Worm (Caenorhabditis elegans): ENCODE results near the gene trpp-12.

The trpp-12 gene

DNA sequence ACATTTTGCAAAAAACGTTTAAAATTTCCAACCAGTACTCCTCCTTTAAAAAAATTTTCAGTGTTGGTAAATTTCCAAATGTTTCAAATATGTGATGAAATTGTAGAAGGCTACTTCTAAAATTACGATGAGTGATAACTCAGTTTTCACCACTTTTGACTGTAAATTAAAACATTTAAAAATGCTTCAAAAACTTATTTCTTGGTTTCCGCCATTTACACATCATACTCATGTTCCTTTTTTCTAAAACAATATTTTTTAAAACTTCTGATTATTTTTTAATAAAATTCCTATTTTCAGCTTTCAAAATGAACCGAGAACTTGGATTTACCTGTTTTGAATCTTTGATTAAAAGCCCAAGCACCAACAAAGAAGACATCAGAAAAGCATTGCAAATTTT is 5.8 kb upstream of the trpp-12 start, which contains the start of gene C43H6.4:
Gene C43H6.4, plus strand, starts transcription at position 301 of the 400 bp plus-strand sequence.
- TF ChIP-seq F13H6.1 (tag; optimal IDR thresholded peaks at IDR 0.05), result no peak
- no peak for TF ChIP-seq nhr-10 (tag; optimal IDR thresholded peaks at IDR 0.05)
- TF ChIP-seq lin-39 (tag; optimal IDR thresholded peaks at IDR 0.05), result no peak
- TF ChIP-seq R02D3.7 (tag; optimal IDR thresholded peaks at IDR 0.05), result no peak
- no peak for TF ChIP-seq blmp-1 (tag; optimal IDR thresholded peaks at IDR 0.05; ENCODE audit: insufficient read depth)
- no peak for TF ChIP-seq fos-1 (tag; optimal IDR thresholded peaks at IDR 0.05)
- no peak for TF ChIP-seq alr-1 (tag; optimal IDR thresholded peaks at IDR 0.05)
- TF ChIP-seq lin-11 (tag; optimal IDR thresholded peaks at IDR 0.05), result no peak
- no peak for TF ChIP-seq crh-2 (tag; optimal IDR thresholded peaks at IDR 0.05)
- TF ChIP-seq nhr-21 (tag; optimal IDR thresholded peaks at IDR 0.05), result no peak
- TF ChIP-seq nhr-12 (tag; optimal IDR thresholded peaks at IDR 0.05), result no peak
- no peak for TF ChIP-seq nhr-237 (tag; optimal IDR thresholded peaks at IDR 0.05)
- no peak for TF ChIP-seq ceh-16 (tag; optimal IDR thresholded peaks at IDR 0.05)
- TF ChIP-seq nhr-129 (tag; optimal IDR thresholded peaks at IDR 0.05), result no peak
- TF ChIP-seq mbf-1 (tag; optimal IDR thresholded peaks at IDR 0.05), result no peak
- TF ChIP-seq nhr-23 (tag; optimal IDR thresholded peaks at IDR 0.05), result no peak

DNA sequence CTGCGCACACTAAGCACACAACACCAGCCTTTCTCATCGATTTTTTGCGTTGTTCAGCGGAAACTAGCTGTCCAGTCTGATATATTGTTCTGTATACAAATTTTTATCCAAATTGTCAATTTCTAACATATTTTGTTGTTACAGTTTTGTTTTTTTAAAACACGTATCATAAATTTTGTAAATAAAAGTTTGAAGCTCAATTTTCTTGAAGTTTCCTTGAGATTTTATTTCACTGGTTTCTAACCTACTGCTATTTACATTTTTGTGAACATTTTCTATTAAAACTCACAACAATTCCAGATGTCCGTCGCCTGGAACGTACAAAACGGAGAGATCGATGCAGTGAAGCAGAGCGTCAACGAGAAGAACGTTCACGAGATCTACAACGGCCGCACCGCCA is 2.3 kb upstream of the trpp-12 start, which contains the start of gene mtpn-1:
Gene mtpn-1, plus strand, starts transcription at position 301 of the 400 bp plus-strand sequence.
- TF ChIP-seq unc-55 (GFP tag; optimal IDR thresholded peaks at IDR 0.05) (no peak), Y55F3AM.14 (GFP tag; optimal IDR thresholded peaks at IDR 0.05) (no peak), nhr-129 (tag; optimal IDR thresholded peaks at IDR 0.05) (no peak), sma-9 (GFP tag; optimal IDR thresholded peaks at IDR 0.05) (no peak), sma-9 (tag; optimal IDR thresholded peaks at IDR 0.05) (no peak), lin-11 (tag; optimal IDR thresholded peaks at IDR 0.05) (no peak), elt-3 (tag; optimal IDR thresholded peaks at IDR 0.05) (no peak), ceh-82 (tag; optimal IDR thresholded peaks at IDR 0.05) (no peak), nhr-6 (tag; optimal IDR thresholded peaks at IDR 0.05) (no peak), ztf-4 (tag; optimal IDR thresholded peaks at IDR 0.05) (no peak), dmd-4 (tag; optimal IDR thresholded peaks at IDR 0.05) (no peak), fos-1 (tag; optimal IDR thresholded peaks at IDR 0.05) (no peak)

DNA sequence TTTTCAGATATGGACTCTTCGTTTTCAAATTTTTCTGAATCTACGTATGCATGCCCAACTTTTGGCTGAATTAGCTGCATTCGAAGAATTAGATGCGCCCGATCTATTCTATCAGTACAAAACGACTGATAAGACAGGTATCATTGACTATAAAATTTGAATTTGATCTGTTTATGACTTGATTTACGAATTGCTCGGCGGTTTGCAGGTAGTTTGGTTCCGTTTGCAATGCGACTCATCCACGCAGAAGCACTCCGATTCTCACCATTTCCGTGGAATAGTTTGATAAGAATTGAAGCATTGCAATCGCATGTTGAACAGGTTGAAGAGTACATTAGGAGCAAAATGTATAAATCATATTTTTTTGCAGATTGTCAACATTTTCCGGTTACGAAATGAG is 1.5 kb downstream of the trpp-12 start:
- no peak for TF ChIP-seq nhr-10 (tag; optimal IDR thresholded peaks at IDR 0.05)
- no peak for TF ChIP-seq ZK546.5 (tag; optimal IDR thresholded peaks at IDR 0.05)
- no peak for TF ChIP-seq egl-27 (tag; optimal IDR thresholded peaks at IDR 0.05)
- peak; percentile 44 for TF ChIP-seq sma-9 (GFP tag; optimal IDR thresholded peaks at IDR 0.05)
- TF ChIP-seq sma-9 (tag; optimal IDR thresholded peaks at IDR 0.05), result no peak
- TF ChIP-seq nhr-12 (tag; optimal IDR thresholded peaks at IDR 0.05), result no peak
- peak; percentile 80 for TF ChIP-seq fos-1 (tag; optimal IDR thresholded peaks at IDR 0.05)

DNA sequence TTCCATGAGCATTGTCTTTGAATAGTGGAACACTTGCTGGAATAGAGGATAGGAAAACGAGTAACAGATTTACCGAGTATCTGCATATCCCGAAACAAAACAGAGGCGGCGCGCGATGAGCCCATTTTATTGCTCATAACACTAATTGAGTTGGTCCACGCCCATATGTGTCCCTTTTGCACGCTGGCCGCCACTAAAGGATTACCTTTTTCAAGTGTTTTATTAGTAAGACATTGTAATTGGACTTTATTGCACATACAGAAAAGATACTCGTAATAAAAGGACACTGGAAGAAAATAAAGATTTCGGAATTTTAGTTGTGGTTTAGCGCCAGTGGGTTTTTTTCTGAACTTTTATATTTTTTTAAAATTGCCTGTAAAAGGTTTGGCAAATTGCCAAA is 3.8 kb downstream of the trpp-12 start, which contains the start of gene hlh-15:
Gene hlh-15, minus strand, starts transcription at position 101 of the 400 bp plus-strand sequence.
- TF ChIP-seq unc-62 (GFP tag; optimal IDR thresholded peaks at IDR 0.05), result no peak

DNA sequence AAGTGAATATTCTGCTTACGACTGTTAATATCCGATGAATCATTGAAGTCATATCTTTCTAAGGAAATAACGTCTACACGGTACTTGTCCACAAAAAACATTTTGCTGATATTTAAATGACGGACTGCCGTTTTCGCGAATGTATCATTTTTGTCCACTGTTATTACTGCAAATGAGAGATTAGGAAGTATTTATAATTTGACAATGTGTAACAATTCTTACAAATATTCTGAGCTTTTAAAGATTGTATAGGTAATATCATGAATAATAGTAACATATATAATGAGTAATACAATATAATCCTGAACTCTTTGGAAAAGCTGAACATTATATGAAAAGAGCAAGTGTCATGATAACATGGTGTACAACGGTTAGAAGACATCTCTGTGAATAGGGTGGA is 10.3 kb downstream of the trpp-12 start, which contains the start of gene glr-7:
Gene glr-7, minus strand, starts transcription at position 101 of the 400 bp plus-strand sequence.
- TF ChIP-seq unc-55 (GFP tag; optimal IDR thresholded peaks at IDR 0.05) (no peak), mbf-1 (tag; optimal IDR thresholded peaks at IDR 0.05) (no peak), C34F6.9 (tag; optimal IDR thresholded peaks at IDR 0.05) (no peak), blmp-1 (tag; optimal IDR thresholded peaks at IDR 0.05; ENCODE audit: insufficient read depth) (no peak)

DNA sequence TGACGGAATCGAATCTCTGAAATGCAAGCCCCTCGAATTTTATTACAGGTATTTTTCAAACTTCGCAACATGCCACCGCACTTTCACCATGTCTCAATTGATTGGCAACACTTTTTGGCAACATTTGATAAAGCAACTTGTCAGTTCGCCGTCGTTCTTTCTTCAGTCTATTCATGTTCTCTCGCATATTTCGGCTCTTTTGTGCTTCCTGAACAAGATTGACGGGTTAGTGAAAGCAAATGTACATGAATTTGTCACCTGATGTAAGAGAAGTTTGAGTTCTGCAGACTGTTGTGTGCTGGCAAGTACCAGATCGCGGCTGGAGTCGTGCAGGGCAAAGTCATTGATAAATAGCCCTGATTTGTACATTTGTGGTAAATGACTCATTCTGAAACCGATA is 12.6 kb downstream of the trpp-12 start:
- TF ChIP-seq gmeb-1 (tag; optimal IDR thresholded peaks at IDR 0.05), result no peak
- no peak for TF ChIP-seq unc-39 (tag; optimal IDR thresholded peaks at IDR 0.05)
- no peak for TF ChIP-seq nhr-129 (tag; optimal IDR thresholded peaks at IDR 0.05)
- no peak for TF ChIP-seq zag-1 (tag; optimal IDR thresholded peaks at IDR 0.05)
- no peak for TF ChIP-seq sma-3 (GFP tag; optimal IDR thresholded peaks at IDR 0.05)
- TF ChIP-seq ztf-11 (tag; optimal IDR thresholded peaks at IDR 0.05), result no peak
- no peak for TF ChIP-seq crh-2 (tag; optimal IDR thresholded peaks at IDR 0.05)
- no peak for TF ChIP-seq unc-62 (GFP tag; optimal IDR thresholded peaks at IDR 0.05)
- TF ChIP-seq blmp-1 (tag; optimal IDR thresholded peaks at IDR 0.05; ENCODE audit: insufficient read depth), result no peak
- no peak for TF ChIP-seq sem-4 (tag; optimal IDR thresholded peaks at IDR 0.05)
- no peak for TF ChIP-seq fos-1 (tag; optimal IDR thresholded peaks at IDR 0.05)

All from whole organism, L2 larva.